Worm (Caenorhabditis elegans) whole organism, late embryonic: Measurements from ENCODE around the gene garr-1.

Experiments
- C08G9.2 ChIP-seq: sonication (generic microtip); optimal IDR thresholded peaks from 2 replicates; lab custom pipeline; 2016; ENCODE audit warnings: mild to moderate bottlenecking, missing genetic modification characterization, moderate library complexity, missing compliant biosample characterization
- C38D4.7 ChIP-seq: fragments of 200-800 bp; sonication (Bioruptor generic); optimal IDR thresholded peaks from 2 replicates; lab custom pipeline; 2018; ENCODE audit warnings: mild to moderate bottlenecking, missing genetic modification characterization, moderate library complexity, missing compliant biosample characterization
- K02D7.2 ChIP-seq: sonication (generic microtip); optimal IDR thresholded peaks from 2 replicates; lab custom pipeline; 2017; ENCODE audit warnings: mild to moderate bottlenecking, missing genetic modification characterization, missing compliant biosample characterization
- K09A11.1 ChIP-seq: sonication (generic microtip); optimal IDR thresholded peaks from 2 replicates; lab custom pipeline; 2017; ENCODE audit warnings: antibody characterized with exemption, mild to moderate bottlenecking, missing genetic modification characterization, missing compliant biosample characterization; ENCODE audit not compliant: insufficient read depth
- Y22D7AL.16 ChIP-seq: sonication (generic microtip); optimal IDR thresholded peaks from 2 replicates; lab custom pipeline; 2016; ENCODE audit warnings: missing genetic modification characterization, missing compliant biosample characterization
- ahr-1 ChIP-seq: sonication (generic microtip); optimal IDR thresholded peaks from 2 replicates; lab custom pipeline; 2016; ENCODE audit warnings: missing genetic modification characterization, missing compliant biosample characterization
- ceh-14 ChIP-seq: sonication (generic microtip); optimal IDR thresholded peaks from 2 replicates; lab custom pipeline; 2016; ENCODE audit warnings: missing genotype, missing genetic modification characterization, missing compliant biosample characterization
- ceh-18 ChIP-seq: sonication (generic microtip); optimal IDR thresholded peaks from 2 replicates; lab custom pipeline; 2016; ENCODE audit warnings: missing genetic modification characterization, missing compliant biosample characterization
- ceh-2 ChIP-seq: sonication (generic microtip); optimal IDR thresholded peaks from 2 replicates; lab custom pipeline; 2016; ENCODE audit warnings: missing genotype, missing genetic modification characterization, missing compliant biosample characterization
- ceh-24 ChIP-seq: sonication (generic microtip); optimal IDR thresholded peaks from 2 replicates; lab custom pipeline; 2016; ENCODE audit warnings: mild to moderate bottlenecking, missing genetic modification characterization, missing compliant biosample characterization
- ceh-30 ChIP-seq: fragments of 150-350 bp; optimal IDR thresholded peaks from 2 replicates; lab custom pipeline; 2014; ENCODE audit warnings: missing biosample characterization, missing genetic modification characterization
- ceh-31 ChIP-seq: sonication (generic microtip); optimal IDR thresholded peaks from 2 replicates; lab custom pipeline; 2016; ENCODE audit warnings: missing genetic modification characterization, missing compliant biosample characterization
- ceh-48 ChIP-seq: sonication (generic microtip); optimal IDR thresholded peaks from 2 replicates; lab custom pipeline; 2016; ENCODE audit warnings: missing genetic modification characterization, inconsistent platforms, missing compliant biosample characterization
- ceh-6 ChIP-seq: fragments of 200-800 bp; sonication (Bioruptor generic); optimal IDR thresholded peaks from 2 replicates; lab custom pipeline; 2018; ENCODE audit warnings: mild to moderate bottlenecking, missing genetic modification characterization, missing compliant biosample characterization
- che-1 ChIP-seq: sonication (generic microtip); optimal IDR thresholded peaks from 2 replicates; lab custom pipeline; 2016; ENCODE audit warnings: mild to moderate bottlenecking, missing genetic modification characterization, missing compliant biosample characterization
- dmd-4 ChIP-seq: sonication (generic microtip); optimal IDR thresholded peaks from 2 replicates; lab custom pipeline; 2016; ENCODE audit warnings: borderline replicate concordance, missing genetic modification characterization, missing compliant biosample characterization
- dve-1 ChIP-seq: sonication (generic microtip); optimal IDR thresholded peaks from 2 replicates; lab custom pipeline; 2017; ENCODE audit warnings: antibody characterized with exemption, mild to moderate bottlenecking, missing genetic modification characterization, missing compliant biosample characterization
- elt-2 ChIP-seq: sonication (generic microtip); optimal IDR thresholded peaks from 2 replicates; lab custom pipeline; 2016; ENCODE audit warnings: missing genetic modification reagents, missing genetic modification characterization, missing compliant biosample characterization
- elt-4 ChIP-seq: sonication (generic microtip); optimal IDR thresholded peaks from 2 replicates; lab custom pipeline; 2016; ENCODE audit warnings: missing genetic modification characterization, missing compliant biosample characterization
- ets-4 ChIP-seq: sonication (generic microtip); optimal IDR thresholded peaks from 2 replicates; lab custom pipeline; 2016; ENCODE audit warnings: missing genetic modification characterization, missing compliant biosample characterization
- eyg-1 ChIP-seq: sonication (generic microtip); optimal IDR thresholded peaks from 2 replicates; lab custom pipeline; 2016; ENCODE audit warnings: missing genotype, missing genetic modification characterization, missing compliant biosample characterization
- fax-1 ChIP-seq: sonication (generic microtip); optimal IDR thresholded peaks from 2 replicates; lab custom pipeline; 2016; ENCODE audit warnings: missing genotype, missing genetic modification characterization, missing compliant biosample characterization
- fkh-6 ChIP-seq: sonication (generic microtip); optimal IDR thresholded peaks from 2 replicates; lab custom pipeline; 2016; ENCODE audit warnings: missing genetic modification characterization, missing compliant biosample characterization
- hlh-15 ChIP-seq: sonication (generic microtip); optimal IDR thresholded peaks from 2 replicates; lab custom pipeline; 2016; ENCODE audit warnings: missing genetic modification characterization, missing compliant biosample characterization
- hlh-6 ChIP-seq: sonication (generic microtip); optimal IDR thresholded peaks from 2 replicates; lab custom pipeline; 2016; ENCODE audit warnings: missing genotype, missing genetic modification characterization, missing compliant biosample characterization
- hlh-8 ChIP-seq: sonication (generic microtip); optimal IDR thresholded peaks from 2 replicates; lab custom pipeline; 2016; ENCODE audit warnings: missing genotype, missing genetic modification characterization, missing compliant biosample characterization
- madf-2 ChIP-seq: sonication (generic microtip); optimal IDR thresholded peaks from 2 replicates; lab custom pipeline; 2017; ENCODE audit warnings: missing genetic modification characterization, missing compliant biosample characterization
- mec-3 ChIP-seq: sonication (generic microtip); optimal IDR thresholded peaks from 2 replicates; lab custom pipeline; 2016; ENCODE audit warnings: borderline replicate concordance, missing genetic modification characterization, missing compliant biosample characterization
- nhr-11 ChIP-seq: fragments of 150-350 bp; optimal IDR thresholded peaks from 2 replicates; lab custom pipeline; 2014; ENCODE audit warnings: missing biosample characterization, missing genetic modification characterization
- nhr-232 ChIP-seq: sonication (generic microtip); optimal IDR thresholded peaks from 2 replicates; lab custom pipeline; 2016; ENCODE audit warnings: missing genetic modification characterization, missing compliant biosample characterization
- pag-3 ChIP-seq: sonication (generic microtip); optimal IDR thresholded peaks from 2 replicates; lab custom pipeline; 2016; ENCODE audit warnings: missing compliant biosample characterization, missing genetic modification characterization, borderline replicate concordance
- pha-2 ChIP-seq: sonication (generic microtip); optimal IDR thresholded peaks from 2 replicates; lab custom pipeline; 2017; ENCODE audit warnings: mild to moderate bottlenecking, missing genetic modification characterization, missing compliant biosample characterization
- pqm-1 ChIP-seq: sonication (generic microtip); optimal IDR thresholded peaks from 2 replicates; lab custom pipeline; 2016; ENCODE audit warnings: missing genetic modification characterization, missing compliant biosample characterization
- pros-1 ChIP-seq: fragments of 150-350 bp; optimal IDR thresholded peaks from 2 replicates; lab custom pipeline; 2014; ENCODE audit warnings: missing biosample characterization, missing genetic modification reagents, missing genetic modification characterization
- ref-2 ChIP-seq: sonication (generic microtip); optimal IDR thresholded peaks from 2 replicates; lab custom pipeline; 2016; ENCODE audit warnings: missing genetic modification characterization, missing compliant biosample characterization
- sdc-2 ChIP-seq: sonication (generic microtip); optimal IDR thresholded peaks from 2 replicates; lab custom pipeline; 2016; ENCODE audit warnings: missing genotype, missing genetic modification characterization, missing compliant biosample characterization
- sox-2 ChIP-seq: fragments of 200-800 bp; sonication (Bioruptor generic); IDR thresholded peaks from 2 replicates; pipeline ENCODE4 v1.3.6; 2022; ENCODE audit warnings: missing genetic modification reagents, missing genetic modification characterization, missing compliant biosample characterization
- tbx-2 ChIP-seq: sonication (generic microtip); optimal IDR thresholded peaks from 2 replicates; lab custom pipeline; 2016; ENCODE audit warnings: missing genetic modification characterization, missing compliant biosample characterization
- tbx-7 ChIP-seq: sonication (generic microtip); optimal IDR thresholded peaks from 2 replicates; lab custom pipeline; 2016; ENCODE audit warnings: missing genotype, missing genetic modification characterization, missing compliant biosample characterization
- ttx-3 ChIP-seq: sonication (generic microtip); optimal IDR thresholded peaks from 2 replicates; lab custom pipeline; 2016; ENCODE audit warnings: missing genetic modification reagents, missing genetic modification characterization, missing compliant biosample characterization
- unc-3 ChIP-seq, 2 experiments: fragments of 200-800 bp in 1 of 2; sonication (Bioruptor generic) in 1 of 2; sonication (generic microtip) in 1 of 2; conservative IDR thresholded peaks in 1 of 2; optimal IDR thresholded peaks in 1 of 2; 2 replicates each; pipeline versions ENCODE4 v1.3.6 to Lab custom; 2016 to 2022; ENCODE audit warnings: missing compliant biosample characterization in 2 of 2, missing genetic modification characterization in 2 of 2, missing genetic modification reagents in 1 of 2
- unc-42 ChIP-seq: sonication (generic microtip); optimal IDR thresholded peaks from 2 replicates; lab custom pipeline; 2016; ENCODE audit warnings: missing genotype, missing genetic modification characterization, missing compliant biosample characterization
- ztf-16 ChIP-seq: sonication (generic microtip); optimal IDR thresholded peaks from 2 replicates; lab custom pipeline; 2017; ENCODE audit warnings: missing genetic modification characterization, missing compliant biosample characterization

Gene garr-1

DNA sequence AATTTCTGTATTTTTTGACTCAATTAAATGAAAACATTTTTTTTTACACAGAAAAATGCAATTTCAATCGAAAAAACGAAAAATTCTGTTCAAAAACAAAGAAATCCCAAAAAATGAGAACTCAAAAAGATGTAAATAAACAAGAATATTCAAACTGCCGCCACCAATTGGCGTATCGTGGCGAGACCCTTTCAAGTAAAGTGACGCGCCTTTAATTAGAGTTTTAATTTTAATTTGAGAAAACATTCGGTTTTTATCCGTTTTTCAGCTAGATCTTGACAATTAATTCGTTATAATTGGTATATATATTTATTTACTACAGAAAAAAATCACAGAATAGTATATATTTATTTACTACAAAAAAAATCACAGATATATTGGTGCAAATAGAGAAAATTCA lies 46.4 kb upstream of the garr-1 start:
- TF ChIP-seq nhr-11 (tag; lab: Kevin White, UChicago) (no peak), Y22D7AL.16 (tag; lab: Kevin White, UChicago) (no peak), nhr-232 (tag; lab: Kevin White, UChicago) (no peak), ets-4 (no peak), tbx-2 (tag; lab: Kevin White, UChicago) (no peak), fkh-6 (tag; lab: Kevin White, UChicago) (no peak), elt-2 (tag; lab: Kevin White, UChicago) (no peak), eyg-1 (tag; lab: Kevin White, UChicago) (no peak), che-1 (tag; lab: Kevin White, UChicago) (no peak), C38D4.7 (GFP tag; lab: Kevin White, UChicago) (no peak)

DNA sequence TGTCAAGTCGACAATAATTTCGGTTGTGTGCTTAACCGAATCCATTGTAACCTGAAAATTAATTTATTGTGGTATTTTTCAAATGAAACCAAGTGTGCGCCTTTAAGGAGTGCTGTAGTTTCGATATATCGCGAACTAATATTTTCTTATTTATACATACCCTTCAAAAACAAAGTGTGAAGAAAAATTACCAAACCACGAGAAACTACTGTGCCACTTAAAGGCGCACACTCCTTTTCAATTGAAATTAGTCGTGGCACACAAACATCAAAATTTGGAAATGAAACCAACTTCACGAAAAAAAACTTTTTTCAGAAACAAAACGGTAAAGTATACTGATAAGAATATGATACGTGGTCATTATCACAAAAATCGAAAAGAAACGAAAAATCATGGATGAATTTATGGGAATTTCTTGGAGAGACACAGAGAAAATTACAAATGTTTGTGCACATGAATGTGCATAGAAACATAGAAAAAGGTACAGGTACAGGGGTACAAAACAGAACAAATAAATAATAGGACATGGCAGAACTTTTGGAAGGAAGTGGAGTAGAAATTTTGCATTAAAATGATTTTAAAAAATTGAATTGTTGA lies 42.7 kb upstream of the garr-1 start, which contains the start of gene spl-1:
Gene spl-1 (minus strand): TSS at position 51 of the 597 bp plus-strand sequence.
- TF ChIP-seq dmd-4 (tag; lab: Kevin White, UChicago) (no peak), hlh-6 (tag; lab: Kevin White, UChicago) (no peak), K02D7.2 (tag; lab: Kevin White, UChicago) (no peak), ttx-3 (tag; lab: Kevin White, UChicago) (no peak), pag-3 (tag; lab: Kevin White, UChicago) (no peak), elt-2 (tag; lab: Kevin White, UChicago) (peak; percentile 49), sdc-2 (tag; lab: Kevin White, UChicago) (no peak), ceh-30 (tag; lab: Kevin White, UChicago) (no peak)

DNA sequence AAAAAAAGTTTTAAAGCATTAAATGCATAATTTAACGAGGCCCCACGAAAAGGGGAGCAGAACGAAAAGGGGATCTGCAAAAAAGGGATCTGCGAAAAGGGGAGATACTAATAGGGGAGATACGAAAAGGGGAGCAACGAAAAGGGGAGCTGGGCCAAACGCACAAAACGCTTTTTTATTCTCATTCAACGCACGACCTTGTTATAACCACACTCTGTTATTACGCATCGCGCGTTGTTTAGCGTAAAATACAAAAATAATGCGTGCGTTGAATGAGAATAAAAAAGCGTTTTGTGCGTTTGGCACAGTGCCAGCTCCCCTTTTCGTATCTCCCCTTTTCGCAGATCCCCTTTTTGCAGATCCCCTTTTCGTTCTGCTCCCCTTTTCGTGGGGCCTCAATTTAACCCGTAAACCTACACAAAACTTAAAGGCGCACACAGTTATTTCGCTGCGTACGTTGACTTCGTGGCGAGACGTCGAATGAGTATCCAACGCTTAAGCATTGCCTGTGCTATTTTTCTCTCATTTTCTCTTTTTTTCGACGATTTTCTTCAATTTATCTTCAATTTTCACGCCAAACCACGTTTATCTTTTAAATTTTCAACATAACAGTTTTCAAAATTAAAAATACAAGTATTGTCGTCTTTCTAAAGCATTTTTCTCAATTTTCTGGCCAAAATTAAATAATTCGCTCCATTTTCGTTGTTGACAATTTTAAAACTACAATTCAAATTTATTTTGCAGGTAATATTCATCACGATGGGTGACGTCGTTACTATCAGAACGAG lies 40.6 kb upstream of the garr-1 start, which contains the start of gene rps-24:
Gene rps-24 (plus strand): TSS at position 738 of the 788 bp plus-strand sequence.
- peak; percentile 78 for TF ChIP-seq elt-2 (tag; lab: Kevin White, UChicago)
- peak; percentile 97 for TF ChIP-seq pqm-1 (tag; lab: Kevin White, UChicago)
- TF ChIP-seq che-1 (tag; lab: Kevin White, UChicago): peak; percentile 43
- peak; percentile 88 for TF ChIP-seq elt-4 (tag; lab: Kevin White, UChicago)
- TF ChIP-seq C38D4.7 (GFP tag; lab: Kevin White, UChicago): peak; percentile 51
- TF ChIP-seq pros-1 (tag; lab: Kevin White, UChicago): peak; percentile 22
- TF ChIP-seq ceh-31 (tag; lab: Kevin White, UChicago): peak; percentile 100
- TF ChIP-seq ceh-48 (tag; lab: Kevin White, UChicago): peak; percentile 63
- TF ChIP-seq madf-2 (tag; lab: Kevin White, UChicago): peak; percentile 43
- peak; percentile 33 for TF ChIP-seq pha-2 (tag; lab: Kevin White, UChicago)
- peak; percentile 95 for TF ChIP-seq hlh-8 (tag; lab: Kevin White, UChicago)
- TF ChIP-seq nhr-232 (tag; lab: Kevin White, UChicago): peak; percentile 48
- TF ChIP-seq sox-2 (GFP tag; lab: Robert Waterston, UW): peak; percentile 64
- peak; percentile 31 for TF ChIP-seq ceh-24 (tag; lab: Kevin White, UChicago)
- TF ChIP-seq tbx-7 (tag; lab: Kevin White, UChicago): peak; percentile 92
- peak; percentile 50 for TF ChIP-seq K02D7.2 (tag; lab: Kevin White, UChicago)
- TF ChIP-seq K09A11.1 (tag; lab: Kevin White, UChicago): peak; percentile 17
- peak; percentile 94 for TF ChIP-seq pag-3 (tag; lab: Kevin White, UChicago)
- peak; percentile 95 for TF ChIP-seq unc-42 (tag; lab: Kevin White, UChicago)
- peak; percentile 97 for TF ChIP-seq ceh-18 (tag; lab: Kevin White, UChicago)
- TF ChIP-seq ref-2 (tag; lab: Kevin White, UChicago): peak; percentile 97
- TF ChIP-seq hlh-6 (tag; lab: Kevin White, UChicago): peak; percentile 86
- peak; percentile 75 for TF ChIP-seq hlh-15 (tag; lab: Kevin White, UChicago)
- TF ChIP-seq ceh-6: peak; percentile 48
- peak; percentile 98 for TF ChIP-seq ceh-2
- peak; percentile 61 for TF ChIP-seq dve-1 (tag; lab: Kevin White, UChicago)
- TF ChIP-seq ahr-1 (tag; lab: Kevin White, UChicago): peak; percentile 93
- peak; percentile 78 for TF ChIP-seq ztf-16 (tag; lab: Kevin White, UChicago)
- peak; percentile 98 for TF ChIP-seq tbx-2 (tag; lab: Kevin White, UChicago)
- TF ChIP-seq fax-1 (tag; lab: Kevin White, UChicago): peak; percentile 93
- peak; percentile 98 for TF ChIP-seq mec-3 (tag; lab: Kevin White, UChicago)
- peak; percentile 69 for TF ChIP-seq unc-3 (GFP tag; conservative IDR thresholded peaks at IDR 0.05; lab: Robert Waterston, UW)
- TF ChIP-seq unc-3 (tag; optimal IDR thresholded peaks at IDR 0.05; lab: Kevin White, UChicago): peak; percentile 81
- TF ChIP-seq C08G9.2: peak; percentile 96
- TF ChIP-seq ttx-3 (tag; lab: Kevin White, UChicago): peak; percentile 66
- TF ChIP-seq ceh-14 (tag; lab: Kevin White, UChicago): peak; percentile 98
